Fruit fly (Drosophila melanogaster): ENCODE measurements around the gene CG15747.

- no peak for TF ChIP-seq Myc (optimal IDR thresholded peaks at IDR 0.05)
- TF ChIP-seq psq (optimal IDR thresholded peaks at IDR 0.05): no peak
Measured at dm6 chrX:13325310-13325709, 12.8 kb upstream of the CG15747 start.

Data from Kc167 (cell line).